Worm (Caenorhabditis elegans) whole organism, L2 larva: ENCODE data around the gene B0524.2.

ENCODE experiments used
- C34F6.9 ChIP-seq: fragments of 150-350 bp; optimal IDR thresholded peaks from 2 replicates; lab custom pipeline; 2014; ENCODE audit warnings: missing biosample characterization, missing genetic modification characterization
- R02D3.7 ChIP-seq: fragments of 150-350 bp; optimal IDR thresholded peaks from 2 replicates; lab custom pipeline; 2014; ENCODE audit warnings: missing biosample characterization, missing genetic modification characterization
- Y55F3AM.14 ChIP-seq: fragments of 200-800 bp; sonication (Bioruptor generic); optimal IDR thresholded peaks from 2 replicates; lab custom pipeline; 2018; ENCODE audit warnings: mild to moderate bottlenecking, missing genetic modification characterization, missing compliant biosample characterization
- ZK546.5 ChIP-seq: sonication (generic microtip); optimal IDR thresholded peaks from 2 replicates; lab custom pipeline; 2017; ENCODE audit warnings: missing biosample characterization, missing genetic modification characterization
- aly-2 ChIP-seq: fragments of 150-350 bp; optimal IDR thresholded peaks from 2 replicates; lab custom pipeline; 2014; ENCODE audit warnings: missing biosample characterization, missing genetic modification characterization
- ama-1 ChIP-seq: fragments of 150-350 bp; optimal IDR thresholded peaks from 2 replicates; lab custom pipeline; 2018; ENCODE audit warnings: inconsistent platforms
- blmp-1 ChIP-seq: sonication (generic microtip); optimal IDR thresholded peaks from 2 replicates; lab custom pipeline; 2017; ENCODE audit warnings: missing genetic modification characterization, mild to moderate bottlenecking, missing compliant biosample characterization, antibody characterized with exemption, moderate library complexity; ENCODE audit not compliant: insufficient read depth
- ceh-82 ChIP-seq: fragments of 150-350 bp; optimal IDR thresholded peaks from 2 replicates; lab custom pipeline; 2014; ENCODE audit warnings: missing biosample characterization, missing genetic modification characterization
- crh-2 ChIP-seq: sonication (generic microtip); optimal IDR thresholded peaks from 2 replicates; lab custom pipeline; 2017; ENCODE audit warnings: missing biosample characterization, missing genetic modification characterization
- dmd-4 ChIP-seq: sonication (generic microtip); optimal IDR thresholded peaks from 2 replicates; lab custom pipeline; 2017; ENCODE audit warnings: missing biosample characterization, missing genetic modification characterization
- egl-27 ChIP-seq: sonication (generic microtip); optimal IDR thresholded peaks from 3 replicates; lab custom pipeline; 2017; ENCODE audit warnings: missing biosample characterization, missing genetic modification reagents, missing genetic modification characterization
- elt-1 ChIP-seq: fragments of 150-350 bp; optimal IDR thresholded peaks from 2 replicates; lab custom pipeline; 2014; ENCODE audit warnings: missing biosample characterization, missing genetic modification characterization
- elt-3 ChIP-seq: sonication (generic microtip); optimal IDR thresholded peaks from 2 replicates; lab custom pipeline; 2017; ENCODE audit warnings: missing biosample characterization, missing genetic modification characterization
- fos-1 ChIP-seq: fragments of 150-350 bp; optimal IDR thresholded peaks from 2 replicates; lab custom pipeline; 2014; ENCODE audit warnings: missing biosample characterization, missing genetic modification characterization
- lin-11 ChIP-seq: fragments of 150-350 bp; sonication (generic microtip); optimal IDR thresholded peaks from 2 replicates; lab custom pipeline; 2014; ENCODE audit warnings: missing biosample characterization, missing genetic modification characterization, inconsistent platforms, mixed read lengths
- lin-39 ChIP-seq: fragments of 150-350 bp; optimal IDR thresholded peaks from 2 replicates; lab custom pipeline; 2014; ENCODE audit warnings: missing biosample characterization, missing genetic modification reagents, missing genetic modification characterization
- lsy-2 ChIP-seq, 2 experiments: fragments of 150-350 bp in 1 of 2; sonication (generic microtip) in 1 of 2; optimal IDR thresholded peaks; 2 replicates each; lab custom pipeline; 2014 to 2017; ENCODE audit warnings: missing biosample characterization in 2 of 2, missing genetic modification characterization in 2 of 2
- mbf-1 ChIP-seq: sonication (generic microtip); optimal IDR thresholded peaks from 2 replicates; lab custom pipeline; 2017; ENCODE audit warnings: missing biosample characterization, missing genetic modification characterization
- mdl-1 ChIP-seq, 2 experiments: fragments of 150-350 bp in 1 of 2; sonication (generic microtip) in 1 of 2; optimal IDR thresholded peaks; 2 replicates each; lab custom pipeline; 2017; ENCODE audit warnings: missing biosample characterization in 2 of 2, missing genetic modification characterization in 2 of 2
- nhr-10 ChIP-seq: sonication (generic microtip); optimal IDR thresholded peaks from 2 replicates; lab custom pipeline; 2017; ENCODE audit warnings: missing biosample characterization, missing genetic modification characterization
- nhr-11 ChIP-seq: fragments of 150-350 bp; optimal IDR thresholded peaks from 2 replicates; lab custom pipeline; 2014; ENCODE audit warnings: missing biosample characterization, missing genetic modification characterization
- nhr-12 ChIP-seq: fragments of 150-350 bp; optimal IDR thresholded peaks from 2 replicates; lab custom pipeline; 2014; ENCODE audit warnings: missing biosample characterization, missing genetic modification characterization
- nhr-129 ChIP-seq: fragments of 150-350 bp; optimal IDR thresholded peaks from 2 replicates; lab custom pipeline; 2014; ENCODE audit warnings: missing biosample characterization, missing genetic modification characterization
- nhr-21 ChIP-seq: fragments of 150-350 bp; optimal IDR thresholded peaks from 2 replicates; lab custom pipeline; 2014; ENCODE audit warnings: missing biosample characterization, missing genetic modification characterization
- nhr-23 ChIP-seq: fragments of 150-350 bp; optimal IDR thresholded peaks from 2 replicates; lab custom pipeline; 2014; ENCODE audit warnings: missing biosample characterization, missing genetic modification reagents, missing genetic modification characterization
- nhr-237 ChIP-seq: fragments of 150-350 bp; optimal IDR thresholded peaks from 2 replicates; lab custom pipeline; 2014; ENCODE audit warnings: missing biosample characterization, missing genetic modification characterization
- nhr-25 ChIP-seq: fragments of 150-350 bp; sonication (generic microtip); optimal IDR thresholded peaks from 3 replicates; lab custom pipeline; 2014; ENCODE audit warnings: missing biosample characterization, missing genetic modification characterization
- nhr-6 ChIP-seq: fragments of 150-350 bp; optimal IDR thresholded peaks from 2 replicates; lab custom pipeline; 2014; ENCODE audit warnings: missing biosample characterization, missing genetic modification characterization
- nhr-77 ChIP-seq: fragments of 150-350 bp; optimal IDR thresholded peaks from 2 replicates; lab custom pipeline; 2014; ENCODE audit warnings: missing biosample characterization, missing genetic modification characterization
- sem-4 ChIP-seq: fragments of 150-350 bp; optimal IDR thresholded peaks from 2 replicates; lab custom pipeline; 2014; ENCODE audit warnings: missing biosample characterization, missing genetic modification reagents, missing genetic modification characterization
- skn-1 ChIP-seq: sonication (generic microtip); optimal IDR thresholded peaks from 2 replicates; lab custom pipeline; 2017; ENCODE audit warnings: missing biosample characterization, missing genetic modification characterization
- sma-3 ChIP-seq: sonication (generic microtip); optimal IDR thresholded peaks from 2 replicates; lab custom pipeline; 2016; ENCODE audit warnings: missing genetic modification reagents, missing genetic modification characterization, missing compliant biosample characterization
- sma-9 ChIP-seq, 2 experiments: fragments of 150-350 bp in 1 of 2; sonication (generic microtip) in 1 of 2; optimal IDR thresholded peaks; 2 replicates each; lab custom pipeline; 2014 to 2016; ENCODE audit warnings: missing genetic modification characterization in 2 of 2, mild to moderate bottlenecking in 1 of 2, missing biosample characterization in 1 of 2, missing compliant biosample characterization in 1 of 2, missing genetic modification reagents in 1 of 2, moderate library complexity in 1 of 2
- snpc-4 ChIP-seq: fragments of 150-350 bp; optimal IDR thresholded peaks from 2 replicates; lab custom pipeline; 2014; ENCODE audit warnings: missing biosample characterization, missing genetic modification characterization
- unc-39 ChIP-seq: fragments of 150-350 bp; optimal IDR thresholded peaks from 2 replicates; lab custom pipeline; 2014; ENCODE audit warnings: missing biosample characterization, missing genetic modification characterization
- unc-55 ChIP-seq: fragments of 150-350 bp; sonication (generic microtip); optimal IDR thresholded peaks from 3 replicates; lab custom pipeline; 2014; ENCODE audit warnings: missing biosample characterization, missing genetic modification reagents, missing genetic modification characterization
- unc-62 ChIP-seq: fragments of 150-350 bp; optimal IDR thresholded peaks from 2 replicates; lab custom pipeline; 2014; ENCODE audit warnings: missing biosample characterization, missing genetic modification reagents, missing genetic modification characterization
- zag-1 ChIP-seq: fragments of 150-350 bp; optimal IDR thresholded peaks from 2 replicates; lab custom pipeline; 2014; ENCODE audit warnings: missing biosample characterization, missing genetic modification characterization
- ztf-1 ChIP-seq: fragments of 200-800 bp; sonication (Bioruptor generic); conservative IDR thresholded peaks from 2 replicates; pipeline ENCODE4 v1.3.6; 2022; ENCODE audit warnings: missing genetic modification characterization, missing compliant biosample characterization

Gene B0524.2

DNA sequence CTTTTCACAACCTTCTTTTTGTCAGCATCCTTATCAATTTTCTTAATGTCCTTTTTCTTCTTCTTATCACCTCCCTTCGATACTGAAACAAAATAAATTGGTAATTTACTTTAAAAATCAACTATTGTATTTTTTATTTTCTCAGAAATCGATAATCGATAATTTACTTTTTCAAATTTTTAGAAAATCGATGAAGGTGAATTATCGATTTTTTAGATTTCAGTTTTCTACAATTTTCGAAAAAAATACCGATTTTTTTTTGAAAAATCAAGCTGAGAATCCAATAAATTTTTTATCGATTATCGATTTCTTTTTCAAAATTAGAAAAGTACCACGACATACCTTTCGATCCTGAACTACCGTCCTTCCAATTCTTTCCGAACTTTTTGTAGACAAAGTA lies 11.2 kb upstream of the B0524.2 start:
- no peak for TF ChIP-seq unc-62
- TF ChIP-seq nhr-11 (tag; lab: Kevin White, UChicago), result no peak
- no peak for TF ChIP-seq C34F6.9
- TF ChIP-seq mbf-1 (tag; lab: Kevin White, UChicago), result no peak
- TF ChIP-seq ztf-1 (GFP tag; lab: Robert Waterston, UW), result no peak
- no peak for TF ChIP-seq nhr-129 (tag; lab: Kevin White, UChicago)
- no peak for TF ChIP-seq nhr-6
- TF ChIP-seq crh-2 (tag; lab: Kevin White, UChicago), result no peak
- no peak for TF ChIP-seq nhr-23 (tag; lab: Kevin White, UChicago)
- TF ChIP-seq nhr-25 (tag; lab: Kevin White, UChicago), result no peak
- no peak for TF ChIP-seq ama-1
- TF ChIP-seq zag-1 (tag; lab: Kevin White, UChicago), result no peak
- TF ChIP-seq lin-11 (tag; lab: Kevin White, UChicago), result no peak
- no peak for TF ChIP-seq mdl-1 (tag; optimal IDR thresholded peaks at IDR 0.05; lab: Kevin White, UChicago)
- no peak for TF ChIP-seq aly-2 (tag; lab: Kevin White, UChicago)
- no peak for TF ChIP-seq elt-3 (tag; lab: Kevin White, UChicago)
- no peak for TF ChIP-seq fos-1 (tag; lab: Kevin White, UChicago)
- no peak for TF ChIP-seq egl-27 (tag; lab: Kevin White, UChicago)
- TF ChIP-seq ceh-82 (tag; lab: Kevin White, UChicago), result no peak
- TF ChIP-seq elt-1 (tag; lab: Kevin White, UChicago), result no peak

DNA sequence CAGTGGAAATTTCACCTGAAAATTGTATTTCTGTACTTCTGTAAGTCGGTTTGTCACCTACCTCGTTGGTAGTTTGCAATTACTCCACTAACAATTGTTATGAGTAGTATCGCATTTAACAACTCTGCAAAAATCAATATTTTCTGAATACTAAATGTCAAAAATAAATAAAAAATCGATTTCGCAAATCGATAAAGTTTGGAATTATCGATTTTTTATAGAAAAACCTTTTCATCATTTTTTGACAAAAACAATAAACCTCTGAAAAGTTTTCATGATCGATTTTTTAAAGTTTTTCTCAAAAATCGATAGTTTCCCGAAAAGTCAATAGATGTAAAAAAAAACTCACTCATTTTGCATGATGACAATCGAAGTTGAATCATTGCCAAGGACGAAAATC lies 6.9 kb upstream of the B0524.2 start:
- TF ChIP-seq lsy-2 (tag; optimal IDR thresholded peaks at IDR 0.05; lab: Kevin White, UChicago) (no peak), sem-4 (tag; lab: Kevin White, UChicago) (no peak), R02D3.7 (tag; lab: Kevin White, UChicago) (no peak), Y55F3AM.14 (GFP tag; lab: Kevin White, UChicago) (no peak), aly-2 (tag; lab: Kevin White, UChicago) (no peak), nhr-129 (tag; lab: Kevin White, UChicago) (no peak)

DNA sequence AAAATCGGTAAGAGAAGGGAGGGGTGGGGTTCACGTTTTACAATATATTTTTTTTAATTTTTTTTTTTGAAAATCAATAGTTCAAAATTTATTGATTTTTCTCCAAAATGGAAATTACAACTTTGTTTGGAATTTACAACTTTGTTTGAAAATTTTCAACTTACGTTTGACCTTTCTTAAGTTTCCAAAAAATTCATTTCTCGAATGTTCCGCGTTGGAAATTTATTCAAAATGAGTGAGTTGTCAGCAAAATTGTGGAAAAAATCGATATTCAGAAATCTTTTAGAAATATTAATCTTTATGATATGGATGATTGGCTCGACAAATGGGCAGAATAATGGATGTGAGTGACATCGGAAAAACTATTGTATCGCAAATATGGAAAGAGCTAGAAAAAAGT lies 6.5 kb upstream of the B0524.2 start, which contains the start of gene B0524.3:
Gene B0524.3, plus strand, starts transcription at position 301 of the 400 bp plus-strand sequence.
- no peak for TF ChIP-seq nhr-77 (tag; lab: Kevin White, UChicago)
- no peak for TF ChIP-seq nhr-12 (tag; lab: Kevin White, UChicago)
- TF ChIP-seq sem-4 (tag; lab: Kevin White, UChicago), result no peak
- no peak for TF ChIP-seq nhr-10
- no peak for TF ChIP-seq zag-1 (tag; lab: Kevin White, UChicago)
- no peak for TF ChIP-seq dmd-4 (tag; lab: Kevin White, UChicago)
- no peak for TF ChIP-seq nhr-25 (tag; lab: Kevin White, UChicago)
- TF ChIP-seq sma-9 (GFP tag; optimal IDR thresholded peaks at IDR 0.05; lab: Kevin White, UChicago), result no peak
- TF ChIP-seq sma-9 (tag; optimal IDR thresholded peaks at IDR 0.05; lab: Kevin White, UChicago), result no peak
- TF ChIP-seq mdl-1 (tag; optimal IDR thresholded peaks at IDR 0.05; lab: Kevin White, UChicago), result no peak
- no peak for TF ChIP-seq unc-62
- TF ChIP-seq blmp-1, result no peak
- TF ChIP-seq lin-39, result no peak
- no peak for TF ChIP-seq sma-3 (GFP tag; lab: Kevin White, UChicago)

DNA sequence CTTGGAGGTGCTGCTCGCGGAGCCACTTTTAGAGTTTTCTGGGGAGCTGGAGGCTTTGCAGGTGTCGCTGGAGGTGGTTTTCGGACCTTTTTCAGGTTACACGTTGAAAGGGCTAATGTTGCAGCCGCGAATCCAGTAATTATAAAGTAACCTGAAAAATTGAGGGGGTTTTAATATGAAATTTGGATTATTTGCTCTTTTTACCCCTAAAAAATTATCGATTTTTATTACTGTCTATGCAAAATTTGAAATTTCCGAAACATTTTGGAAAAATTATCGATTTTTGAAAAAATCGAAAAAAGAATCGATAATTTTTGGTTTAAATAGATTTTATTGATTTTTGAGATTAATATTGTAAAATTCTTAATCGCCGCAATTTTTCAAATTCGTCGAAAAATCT lies 452 bp upstream of the B0524.2 start:
- TF ChIP-seq zag-1 (tag; lab: Kevin White, UChicago), result no peak
- TF ChIP-seq nhr-10, result no peak
- TF ChIP-seq nhr-237 (tag; lab: Kevin White, UChicago), result no peak
- no peak for TF ChIP-seq lin-11 (tag; lab: Kevin White, UChicago)
- no peak for TF ChIP-seq sem-4 (tag; lab: Kevin White, UChicago)
- no peak for TF ChIP-seq nhr-11 (tag; lab: Kevin White, UChicago)
- TF ChIP-seq ama-1, result no peak
- no peak for TF ChIP-seq aly-2 (tag; lab: Kevin White, UChicago)
- TF ChIP-seq unc-55 (GFP tag; lab: Kevin White, UChicago), result no peak
- TF ChIP-seq nhr-129 (tag; lab: Kevin White, UChicago), result no peak
- TF ChIP-seq nhr-21 (tag; lab: Kevin White, UChicago), result no peak
- no peak for TF ChIP-seq ZK546.5 (tag; lab: Kevin White, UChicago)
- no peak for TF ChIP-seq skn-1
- no peak for TF ChIP-seq snpc-4
- TF ChIP-seq unc-39 (tag; lab: Kevin White, UChicago), result no peak
- no peak for TF ChIP-seq sma-3 (GFP tag; lab: Kevin White, UChicago)
- TF ChIP-seq nhr-6, result no peak
- no peak for TF ChIP-seq Y55F3AM.14 (GFP tag; lab: Kevin White, UChicago)
- TF ChIP-seq, all 48 proteins: peak for 0
